Fruit fly (Drosophila melanogaster): ENCODE measurements around the gene LanB2.

dm6 chr3L:9567748-9568147, 47.0 kb upstream of the LanB2 start:
- TF ChIP-seq CG16779 (tag; optimal IDR thresholded peaks at IDR 0.05): no peak
- TF ChIP-seq CG6792 (GFP tag; optimal IDR thresholded peaks at IDR 0.05): no peak
- TF ChIP-seq Hr39 (GFP tag; optimal IDR thresholded peaks at IDR 0.05): no peak
- TF ChIP-seq Blimp-1 (GFP tag; optimal IDR thresholded peaks at IDR 0.05): no peak
- no peak for TF ChIP-seq CG6163 (GFP tag; IDR thresholded peaks at IDR 0.05)
- no peak for TF ChIP-seq Ets21C (GFP tag; optimal IDR thresholded peaks at IDR 0.05)
- TF ChIP-seq dsx (GFP tag; optimal IDR thresholded peaks at IDR 0.05; ENCODE audit: poor library complexity, severe bottlenecking): no peak
